Fruit fly (Drosophila melanogaster) whole organism, embryonic: ENCODE data around the gene Kmn1.

Experiments used
- Ada2b ChIP-seq: fragments of 200-800 bp; sonication (Bioruptor generic); IDR thresholded peaks from 2 replicates; pipeline ENCODE4 v1.3.6; 2022; ENCODE audit warnings: missing biosample characterization, missing genetic modification characterization
- Atf-2 ChIP-seq: fragments of 200-800 bp; sonication (Bioruptor generic); optimal IDR thresholded peaks from 2 replicates; lab custom pipeline; 2016; ENCODE audit warnings: missing biosample characterization, missing genetic modification characterization
- Blimp-1 ChIP-seq: fragments of 200-800 bp; sonication (Bioruptor generic); optimal IDR thresholded peaks from 3 replicates; lab custom pipeline; 2018; ENCODE audit warnings: missing biosample characterization, missing genetic modification characterization, mild to moderate bottlenecking, moderate library complexity, missing genetic modification reagents
- C15 ChIP-seq: fragments of 200-800 bp; sonication (Bioruptor generic); IDR thresholded peaks from 3 replicates; pipeline ENCODE4 v1.3.6; 2022; ENCODE audit warnings: missing biosample characterization, missing genetic modification characterization
- CG10147 ChIP-seq: fragments of 200-800 bp; sonication (Bioruptor generic); optimal IDR thresholded peaks from 2 replicates; lab custom pipeline; 2019; ENCODE audit warnings: missing biosample characterization, mild to moderate bottlenecking, missing genetic modification characterization, moderate library complexity
- CG1024 ChIP-seq: fragments of 200-800 bp; sonication (Bioruptor generic); IDR thresholded peaks from 2 replicates; pipeline ENCODE4 v1.3.6; 2022; ENCODE audit warnings: missing biosample characterization, missing genetic modification characterization
- CG10267 ChIP-seq: fragments of 200-800 bp; sonication (Bioruptor generic); optimal IDR thresholded peaks from 2 replicates; lab custom pipeline; 2018; ENCODE audit warnings: missing biosample characterization, mild to moderate bottlenecking, missing genetic modification characterization, moderate library complexity
- CG10654 ChIP-seq: fragments of 200-800 bp; sonication (Bioruptor generic); optimal IDR thresholded peaks from 2 replicates; lab custom pipeline; 2016; ENCODE audit warnings: missing biosample characterization, missing genetic modification characterization
- CG11504 ChIP-seq: fragments of 200-800 bp; sonication (Bioruptor generic); optimal IDR thresholded peaks from 3 replicates; lab custom pipeline; 2019; ENCODE audit warnings: missing biosample characterization, mild to moderate bottlenecking, missing genetic modification characterization, moderate library complexity
- CG11560 ChIP-seq: fragments of 200-800 bp; sonication (Bioruptor generic); IDR thresholded peaks from 3 replicates; pipeline ENCODE4 v1.3.6; 2022; ENCODE audit warnings: missing biosample characterization, missing genetic modification characterization
- CG13123 ChIP-seq: fragments of 200-800 bp; sonication (Bioruptor generic); optimal IDR thresholded peaks from 2 replicates; lab custom pipeline; 2016; ENCODE audit warnings: missing biosample characterization, missing genetic modification characterization
- CG13424 ChIP-seq: fragments of 200-800 bp; sonication (Bioruptor generic); optimal IDR thresholded peaks from 2 replicates; lab custom pipeline; 2019; ENCODE audit warnings: missing biosample characterization, mild to moderate bottlenecking, missing genetic modification characterization, moderate library complexity
- CG14965 ChIP-seq: fragments of 200-800 bp; sonication (Bioruptor generic); optimal IDR thresholded peaks from 2 replicates; lab custom pipeline; 2016; ENCODE audit warnings: missing biosample characterization, missing genetic modification characterization, borderline replicate concordance
- CG15269 ChIP-seq: fragments of 200-800 bp; sonication (Bioruptor generic); optimal IDR thresholded peaks from 2 replicates; lab custom pipeline; 2018; ENCODE audit warnings: missing biosample characterization, mild to moderate bottlenecking, missing genetic modification characterization, moderate library complexity
- CG1529 ChIP-seq: fragments of 200-800 bp; sonication (Bioruptor generic); optimal IDR thresholded peaks from 3 replicates; lab custom pipeline; 2018; ENCODE audit warnings: missing biosample characterization, missing genetic modification characterization
- CG2120 ChIP-seq: fragments of 200-800 bp; sonication (Bioruptor generic); optimal IDR thresholded peaks from 3 replicates; lab custom pipeline; 2016; ENCODE audit warnings: missing biosample characterization, missing genetic modification characterization
- CG2202 ChIP-seq: fragments of 200-800 bp; sonication (Bioruptor generic); optimal IDR thresholded peaks from 2 replicates; lab custom pipeline; 2018; ENCODE audit warnings: missing biosample characterization, mild to moderate bottlenecking, missing genetic modification characterization
- CG30431 ChIP-seq: fragments of 200-800 bp; sonication (Bioruptor generic); optimal IDR thresholded peaks from 2 replicates; lab custom pipeline; 2017; ENCODE audit warnings: missing biosample characterization, missing genetic modification characterization
- CG31365 ChIP-seq: fragments of 200-800 bp; sonication (Bioruptor generic); optimal IDR thresholded peaks from 2 replicates; lab custom pipeline; 2018; ENCODE audit warnings: missing biosample characterization, mild to moderate bottlenecking, missing genetic modification characterization
- CG3281 ChIP-seq: fragments of 200-800 bp; sonication (Bioruptor generic); optimal IDR thresholded peaks from 3 replicates; lab custom pipeline; 2017; ENCODE audit warnings: missing biosample characterization, mild to moderate bottlenecking, missing genetic modification characterization
- CG33213 ChIP-seq: fragments of 200-800 bp; sonication (Bioruptor generic); optimal IDR thresholded peaks from 3 replicates; lab custom pipeline; 2016; ENCODE audit warnings: missing biosample characterization, missing genetic modification characterization
- CG4282 ChIP-seq: fragments of 200-800 bp; sonication (Bioruptor generic); optimal IDR thresholded peaks from 2 replicates; lab custom pipeline; 2016; ENCODE audit warnings: missing biosample characterization, missing genetic modification characterization
- CG4360 ChIP-seq: fragments of 200-800 bp; sonication (Bioruptor generic); IDR thresholded peaks from 2 replicates; pipeline ENCODE4 v1.3.6; 2022; ENCODE audit warnings: missing biosample characterization, missing genetic modification characterization
- CG4707 ChIP-seq: fragments of 200-800 bp; sonication (Bioruptor generic); optimal IDR thresholded peaks from 2 replicates; lab custom pipeline; 2018; ENCODE audit warnings: missing biosample characterization, mild to moderate bottlenecking, missing genetic modification characterization, moderate library complexity
- CG7357 ChIP-seq: fragments of 200-800 bp; sonication (Bioruptor generic); IDR thresholded peaks from 3 replicates; pipeline ENCODE4 v1.3.6; 2022; ENCODE audit warnings: missing biosample characterization, missing genetic modification characterization
- CG9609 ChIP-seq: fragments of 200-800 bp; sonication (Bioruptor generic); optimal IDR thresholded peaks from 3 replicates; lab custom pipeline; 2016; ENCODE audit warnings: missing biosample characterization, missing genetic modification characterization
- CrebB ChIP-seq: fragments of 200-800 bp; sonication (Bioruptor generic); optimal IDR thresholded peaks from 3 replicates; lab custom pipeline; 2018; ENCODE audit warnings: missing biosample characterization, mild to moderate bottlenecking, missing genetic modification characterization
- Dip3 ChIP-seq: fragments of 200-800 bp; sonication (Bioruptor generic); optimal IDR thresholded peaks from 3 replicates; lab custom pipeline; 2016; ENCODE audit warnings: missing biosample characterization, missing genetic modification characterization
- HmgZ ChIP-seq: fragments of 200-800 bp; sonication (Bioruptor generic); optimal IDR thresholded peaks from 2 replicates; lab custom pipeline; 2018; ENCODE audit warnings: missing biosample characterization, mild to moderate bottlenecking, missing genetic modification characterization
- Hmx ChIP-seq: fragments of 200-800 bp; sonication (Bioruptor generic); optimal IDR thresholded peaks from 2 replicates; lab custom pipeline; 2016; ENCODE audit warnings: missing biosample characterization, missing genetic modification characterization
- NC2α ChIP-seq: fragments of 200-800 bp; sonication (Bioruptor generic); optimal IDR thresholded peaks from 2 replicates; lab custom pipeline; 2016; ENCODE audit warnings: missing biosample characterization, missing genetic modification characterization
- NK7.1 ChIP-seq: fragments of 200-800 bp; sonication (Bioruptor generic); optimal IDR thresholded peaks from 3 replicates; lab custom pipeline; 2016; ENCODE audit warnings: missing biosample characterization, missing genetic modification characterization
- Rx ChIP-seq: fragments of 200-800 bp; sonication (Bioruptor generic); IDR thresholded peaks from 2 replicates; pipeline ENCODE4 v1.3.6; 2022; ENCODE audit warnings: missing biosample characterization, missing genetic modification characterization
- Tbp ChIP-seq: fragments of >200 bp; optimal IDR thresholded peaks from 2 replicates; lab custom pipeline; 2018; ENCODE audit warnings: missing biosample characterization, missing genetic modification characterization
- YL-1 ChIP-seq: fragments of 200-800 bp; sonication (Bioruptor generic); optimal IDR thresholded peaks from 3 replicates; lab custom pipeline; 2017; ENCODE audit warnings: missing biosample characterization, mild to moderate bottlenecking, missing genetic modification characterization
- aop ChIP-seq: fragments of 200-800 bp; sonication (Bioruptor generic); IDR thresholded peaks from 2 replicates; pipeline ENCODE4 v1.3.6; 2022; ENCODE audit warnings: missing biosample characterization, missing genetic modification characterization
- chm ChIP-seq: fragments of 200-800 bp; sonication (Bioruptor generic); IDR thresholded peaks from 2 replicates; pipeline ENCODE4 v1.3.6; 2022; ENCODE audit warnings: missing biosample characterization, missing genetic modification characterization
- fru ChIP-seq: fragments of >200 bp; optimal IDR thresholded peaks from 2 replicates; lab custom pipeline; 2017
- gsb ChIP-seq: fragments of 200-800 bp; sonication (Bioruptor generic); IDR thresholded peaks from 2 replicates; pipeline ENCODE4 v1.3.6; 2022; ENCODE audit warnings: missing biosample characterization, missing genetic modification characterization
- her ChIP-seq: fragments of 200-800 bp; sonication (Bioruptor generic); optimal IDR thresholded peaks from 2 replicates; lab custom pipeline; 2016; ENCODE audit warnings: missing biosample characterization, missing genetic modification characterization
- hkb ChIP-seq, 2 experiments: fragments of 200-800 bp in 1 of 2; fragments of >200 bp in 1 of 2; sonication (Bioruptor generic) in 1 of 2; IDR thresholded peaks in 1 of 2; optimal IDR thresholded peaks in 1 of 2; 2 replicates each; pipeline versions ENCODE4 v1.3.6 to Lab custom; 2017 to 2022; ENCODE audit warnings: missing biosample characterization in 1 of 2, missing genetic modification characterization in 1 of 2
- jigr1 ChIP-seq: fragments of 200-800 bp; sonication (Bioruptor generic); IDR thresholded peaks from 3 replicates; pipeline ENCODE4 v1.3.6; 2022; ENCODE audit warnings: missing biosample characterization, missing genetic modification characterization
- mam ChIP-seq: fragments of 200-800 bp; sonication (Bioruptor generic); optimal IDR thresholded peaks from 3 replicates; lab custom pipeline; 2016; ENCODE audit warnings: missing biosample characterization, missing genetic modification characterization
- nerfin-1 ChIP-seq: fragments of 200-800 bp; sonication (Bioruptor generic); optimal IDR thresholded peaks from 3 replicates; lab custom pipeline; 2019; ENCODE audit warnings: missing biosample characterization, mild to moderate bottlenecking, missing genetic modification characterization, moderate library complexity
- pnt ChIP-seq: fragments of 200-800 bp; sonication (Bioruptor generic); optimal IDR thresholded peaks from 3 replicates; lab custom pipeline; 2016; ENCODE audit warnings: missing biosample characterization, missing genetic modification characterization
- pros ChIP-seq: fragments of 200-800 bp; sonication (Bioruptor generic); optimal IDR thresholded peaks from 3 replicates; lab custom pipeline; 2019; ENCODE audit warnings: missing biosample characterization, mild to moderate bottlenecking, missing genetic modification characterization, moderate library complexity
- slbo ChIP-seq: fragments of 200-800 bp; sonication (Bioruptor generic); IDR thresholded peaks from 2 replicates; pipeline ENCODE4 v1.3.6; 2022; ENCODE audit warnings: missing biosample characterization, missing genetic modification characterization
- stc ChIP-seq: fragments of 200-800 bp; sonication (Bioruptor generic); IDR thresholded peaks from 2 replicates; pipeline ENCODE4 v1.3.6; 2022; ENCODE audit warnings: missing biosample characterization, missing genetic modification characterization
- tgo ChIP-seq: fragments of 200-800 bp; sonication (Bioruptor generic); IDR thresholded peaks from 3 replicates; pipeline ENCODE4 v1.3.6; 2022; ENCODE audit warnings: missing biosample characterization, missing genetic modification characterization
- unpg ChIP-seq: fragments of 200-800 bp; sonication (Bioruptor generic); optimal IDR thresholded peaks from 3 replicates; lab custom pipeline; 2018; ENCODE audit warnings: missing biosample characterization, mild to moderate bottlenecking, missing genetic modification characterization, moderate library complexity
- wdn ChIP-seq: fragments of 200-800 bp; sonication (Bioruptor generic); IDR thresholded peaks from 2 replicates; pipeline ENCODE4 v1.3.6; 2022; ENCODE audit warnings: missing biosample characterization, missing genetic modification characterization
- zen ChIP-seq: fragments of 200-800 bp; sonication (Bioruptor generic); optimal IDR thresholded peaks from 3 replicates; lab custom pipeline; 2018; ENCODE audit warnings: missing biosample characterization, mild to moderate bottlenecking, missing genetic modification characterization, moderate library complexity

The Kmn1 gene

DNA sequence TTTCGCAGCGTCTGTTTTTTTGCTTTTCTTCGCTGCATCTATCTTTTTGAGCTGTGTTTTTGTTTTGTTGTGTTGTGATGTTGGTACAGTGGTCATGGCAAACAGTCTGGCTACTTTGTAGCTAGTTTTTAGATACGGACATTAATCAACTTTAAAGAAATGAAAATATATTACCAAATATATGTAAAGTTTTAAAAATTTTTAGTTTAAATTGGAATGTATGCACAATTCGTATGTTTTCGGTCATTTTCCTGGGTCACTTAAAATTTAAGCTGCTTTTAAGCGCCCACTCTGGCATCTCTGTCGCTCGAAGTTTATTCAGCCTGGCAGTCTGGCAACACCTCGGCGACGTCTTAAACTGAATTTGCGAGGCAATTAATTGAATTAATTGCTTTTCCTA is 4.3 kb upstream of the Kmn1 start, which contains the start of gene CG11695 (continued):
- TF ChIP-seq CG15269 (tag; lab: Kevin White, UChicago) (peak; percentile 69), pnt (peak; percentile 17), slbo (GFP tag; lab: Robert Waterston, UW) (peak; percentile 80), CG10654 (peak; percentile 55), jigr1 (GFP tag; lab: Robert Waterston, UW) (no peak), CG13123 (no peak), CG31365 (tag; lab: Kevin White, UChicago) (no peak), zen (tag; lab: Kevin White, UChicago) (peak; percentile 54), her (no peak), HmgZ (tag; lab: Kevin White, UChicago) (peak; percentile 80), CG33213 (GFP tag; lab: Kevin White, UChicago) (no peak), CG1024 (GFP tag; lab: Robert Waterston, UW) (peak; percentile 27; the same call in 1 of the 2 replicates), CG1529 (GFP tag; lab: Kevin White, UChicago) (no peak), stc (GFP tag; lab: Robert Waterston, UW) (no peak; the same call in 1 of the 2 replicates), NK7.1 (no peak), CG10147 (GFP tag; lab: Kevin White, UChicago) (peak; percentile 71), CG10267 (tag; lab: Kevin White, UChicago) (peak; percentile 73), CG11560 (tag; lab: Robert Waterston, UW) (no peak), CG2120 (GFP tag; lab: Kevin White, UChicago) (peak; percentile 78), Hmx (no peak), mam (GFP tag; lab: Kevin White, UChicago) (peak; percentile 61), CG11504 (tag; lab: Kevin White, UChicago) (peak; percentile 76), CG30431 (GFP tag; lab: Kevin White, UChicago) (no peak), YL-1 (peak; percentile 77), nerfin-1 (peak; percentile 62), CrebB (tag; lab: Kevin White, UChicago) (no peak), Tbp (GFP tag; lab: Kevin White, UChicago) (no peak), Blimp-1 (peak; percentile 41), gsb (no peak), unpg (peak; percentile 71), aop (no peak), Dip3 (peak; percentile 52), Atf-2 (peak; percentile 19), tgo (GFP tag; lab: Robert Waterston, UW) (peak; percentile 57), CG2202 (tag; lab: Kevin White, UChicago) (no peak), pros (GFP tag; lab: Kevin White, UChicago) (peak; percentile 14), CG4360 (GFP tag; lab: Robert Waterston, UW) (no peak), C15 (GFP tag; lab: Robert Waterston, UW) (no peak), wdn (peak; percentile 45; the same call in 1 of the 2 replicates), CG3281 (peak; percentile 69), CG7357 (GFP tag; lab: Robert Waterston, UW) (no peak), Rx (GFP tag; lab: Robert Waterston, UW) (peak; percentile 46), NC2α (no peak), chm (GFP tag; lab: Robert Waterston, UW) (peak; percentile 36; the same call in 1 of the 2 replicates), hkb (optimal IDR thresholded peaks at IDR 0.05; lab: Kevin White, UChicago) (peak; percentile 51), hkb (GFP tag; IDR thresholded peaks at IDR 0.05; lab: Robert Waterston, UW) (peak; percentile 25; the same call in 1 of the 2 replicates), CG9609 (GFP tag; lab: Kevin White, UChicago) (peak; percentile 50), CG4282 (GFP tag; lab: Kevin White, UChicago) (no peak), Ada2b (GFP tag; lab: Robert Waterston, UW) (peak; percentile 65), CG13424 (peak; percentile 78), CG14965 (GFP tag; lab: Kevin White, UChicago) (no peak), CG4707 (GFP tag; lab: Kevin White, UChicago) (peak; percentile 21), fru (no peak)
